Fruit fly (Drosophila melanogaster): ENCODE measurements around the gene AnxB11.

Gene AnxB11

DNA sequence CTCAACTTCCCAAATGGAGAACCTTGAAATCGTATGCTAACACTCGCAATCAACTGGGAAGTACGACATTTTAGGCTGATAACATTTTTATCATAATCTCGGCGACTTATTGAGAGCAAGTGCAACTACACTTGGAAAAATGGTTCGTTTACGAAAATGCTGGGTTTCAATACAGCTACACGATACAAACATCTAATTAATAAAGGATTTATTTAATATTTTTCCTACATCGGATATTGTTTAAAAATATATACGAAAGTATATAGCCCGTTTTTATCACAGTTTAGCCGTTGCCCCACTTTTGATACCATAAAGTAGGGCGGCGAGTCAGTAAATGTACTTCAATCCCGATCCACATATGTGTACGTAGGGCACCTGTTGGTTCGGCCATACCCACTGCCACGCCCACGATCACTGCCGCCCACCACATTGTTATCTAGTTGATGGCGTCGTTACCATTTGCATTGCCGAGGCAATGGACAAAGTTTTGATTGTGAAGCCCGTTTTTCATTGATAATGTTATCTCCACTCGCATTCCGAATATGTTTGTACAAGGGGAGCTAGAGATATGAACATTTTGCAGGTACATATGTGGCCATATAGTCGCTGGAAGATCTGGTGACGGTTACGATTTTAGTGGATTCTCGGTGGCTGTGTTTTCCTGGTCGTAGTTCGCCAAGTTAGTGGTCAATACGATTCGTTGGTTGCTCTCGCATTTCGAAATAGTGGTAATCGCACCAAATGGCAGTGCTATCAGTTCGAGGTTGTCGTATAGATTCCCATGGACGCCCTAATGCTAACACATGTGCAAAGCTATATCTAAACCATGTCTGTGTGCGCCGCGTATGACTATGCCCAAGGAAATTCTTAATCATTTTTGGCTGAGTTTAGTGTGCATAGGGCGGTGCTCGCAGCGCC is 7.4 kb downstream of the AnxB11 start, which contains the start of gene Traf-like (continued):
- TF ChIP-seq CG4328 (GFP tag; optimal IDR thresholded peaks at IDR 0.05) (no peak), gfzf (GFP tag; optimal IDR thresholded peaks at IDR 0.05) (no peak), Atf6 (GFP tag; IDR thresholded peaks at IDR 0.05) (no peak; the same call in 1 of the 2 replicates), Hr51 (GFP tag; optimal IDR thresholded peaks at IDR 0.05) (peak in 1 of 2 experiments; percentile 41), HLH3B (GFP tag; IDR thresholded peaks at IDR 0.05) (no peak), sna (GFP tag; IDR thresholded peaks at IDR 0.05; ENCODE audit: partially characterized antibody) (no peak), Ssrp (tag; optimal IDR thresholded peaks at IDR 0.05) (no peak), H2.0 (GFP tag; IDR thresholded peaks at IDR 0.05) (no peak), CG7987 (GFP tag; optimal IDR thresholded peaks at IDR 0.05) (no peak), CG17385 (GFP tag; optimal IDR thresholded peaks at IDR 0.05) (peak; percentile 9), tll (GFP tag; optimal IDR thresholded peaks at IDR 0.05) (no peak), CG11696 (GFP tag; IDR thresholded peaks at IDR 0.05) (no peak), CG8359 (GFP tag; optimal IDR thresholded peaks at IDR 0.05; ENCODE audit: borderline replicate concordance) (no peak), Lpt (GFP tag; optimal IDR thresholded peaks at IDR 0.05) (no peak)

- TF ChIP-seq grau (tag; optimal IDR thresholded peaks at IDR 0.05) = peak; percentile 69
- no peak for TF ChIP-seq cg (GFP tag; optimal IDR thresholded peaks at IDR 0.05)
- no peak for TF ChIP-seq CG33213 (GFP tag; optimal IDR thresholded peaks at IDR 0.05)
- peak; percentile 51 for TF ChIP-seq CG34376 (GFP tag; optimal IDR thresholded peaks at IDR 0.05)
- peak; percentile 28 for TF ChIP-seq exex (tag; optimal IDR thresholded peaks at IDR 0.05)
- TF ChIP-seq CG2199 (GFP tag; IDR thresholded peaks at IDR 0.05) = no peak
- peak; percentile 6 for TF ChIP-seq sug (tag; optimal IDR thresholded peaks at IDR 0.05)
- TF ChIP-seq sc (optimal IDR thresholded peaks at IDR 0.05) = no peak
- no peak for TF ChIP-seq sc (GFP tag; optimal IDR thresholded peaks at IDR 0.05)
- no peak for TF ChIP-seq wor (GFP tag; IDR thresholded peaks at IDR 0.05)
- peak; percentile 20 for TF ChIP-seq lab (GFP tag; optimal IDR thresholded peaks at IDR 0.05)
- peak; percentile 56 for TF ChIP-seq GATAe (GFP tag; conservative IDR thresholded peaks at IDR 0.05)
Observed at dm6 chrX:16406083-16406482, 16.0 kb downstream of the AnxB11 start.

DNA sequence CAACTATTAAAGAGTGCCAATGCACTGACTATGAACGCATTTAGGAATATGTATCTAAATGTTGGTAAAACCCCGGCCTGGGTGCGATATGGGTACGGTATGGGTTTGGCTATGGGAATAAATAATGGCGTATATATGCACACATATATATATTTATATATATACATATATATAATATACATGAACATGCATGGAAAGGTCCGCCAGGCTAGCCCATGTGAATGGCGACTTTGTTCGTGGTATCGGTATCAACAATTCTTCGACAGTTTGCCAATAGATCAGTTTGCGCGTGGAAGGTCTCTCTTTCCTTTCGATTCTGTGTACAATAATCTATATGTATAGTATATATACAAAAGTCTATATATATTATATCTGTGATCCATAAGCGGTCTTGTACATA is 16.9 kb downstream of the AnxB11 start, which contains the start of gene CG4301:
Gene CG4301 (plus strand): TSS at position 301 of the 400 bp plus-strand sequence.
- no peak for TF ChIP-seq ab (GFP tag; optimal IDR thresholded peaks at IDR 0.05)
- TF ChIP-seq CG7839 (tag; optimal IDR thresholded peaks at IDR 0.05) = no peak
- TF ChIP-seq ind (GFP tag; optimal IDR thresholded peaks at IDR 0.05) = no peak
- no peak for TF ChIP-seq hkb (optimal IDR thresholded peaks at IDR 0.05)
- no peak for TF ChIP-seq hkb (GFP tag; IDR thresholded peaks at IDR 0.05)
- TF ChIP-seq CG33557 (GFP tag; optimal IDR thresholded peaks at IDR 0.05) = no peak
- TF ChIP-seq eyg (GFP tag; optimal IDR thresholded peaks at IDR 0.05) = no peak
- TF ChIP-seq maf-S (GFP tag; optimal IDR thresholded peaks at IDR 0.05) = no peak
- TF ChIP-seq Ada2b (GFP tag; IDR thresholded peaks at IDR 0.05) = no peak
- TF ChIP-seq Trl (optimal IDR thresholded peaks at IDR 0.05) = no peak
- no peak for TF ChIP-seq Trl (GFP tag; optimal IDR thresholded peaks at IDR 0.05)
- no peak for TF ChIP-seq ci (GFP tag; IDR thresholded peaks at IDR 0.05)
- no peak for TF ChIP-seq caup (GFP tag; optimal IDR thresholded peaks at IDR 0.05; ENCODE audit: severe bottlenecking)
- no peak for TF ChIP-seq NfI (GFP tag; optimal IDR thresholded peaks at IDR 0.05)
- TF ChIP-seq Sry-β (GFP tag; optimal IDR thresholded peaks at IDR 0.05) = no peak
- no peak for TF ChIP-seq emc (GFP tag; optimal IDR thresholded peaks at IDR 0.05)

Data from whole organism, embryonic.